Fruit fly (Drosophila melanogaster) whole organism, prepupa: Measurements from ENCODE around the gene CG32847.

Experiments used
- CG10631 ChIP-seq: fragments of 200-800 bp; sonication (Bioruptor generic); optimal IDR thresholded peaks from 2 replicates; lab custom pipeline; 2016; ENCODE audit warnings: missing biosample characterization, missing genetic modification characterization
- CG10669 ChIP-seq: fragments of 200-800 bp; sonication (Bioruptor generic); optimal IDR thresholded peaks from 3 replicates; lab custom pipeline; 2018; ENCODE audit warnings: missing biosample characterization, mild to moderate bottlenecking, missing genetic modification characterization, moderate library complexity
- CG11294 ChIP-seq: fragments of 200-800 bp; sonication (Bioruptor generic); IDR thresholded peaks from 2 replicates; pipeline ENCODE4 v1.3.6; 2022; ENCODE audit warnings: missing biosample characterization, missing genetic modification characterization
- CG11762 ChIP-seq: fragments of 200-800 bp; sonication (Bioruptor generic); optimal IDR thresholded peaks from 3 replicates; lab custom pipeline; 2016; ENCODE audit warnings: missing biosample characterization, missing genetic modification characterization; ENCODE audit not compliant: insufficient read depth
- CG11902 ChIP-seq: fragments of 200-800 bp; sonication (Bioruptor generic); optimal IDR thresholded peaks from 3 replicates; lab custom pipeline; 2016; ENCODE audit warnings: missing biosample characterization, missing genetic modification characterization
- CG15336 ChIP-seq: fragments of 200-800 bp; sonication (Bioruptor generic); IDR thresholded peaks from 2 replicates; pipeline ENCODE4 v1.3.6; 2022; ENCODE audit warnings: missing biosample characterization, missing genetic modification characterization
- CG16779 ChIP-seq: fragments of 200-800 bp; sonication (Bioruptor generic); optimal IDR thresholded peaks from 3 replicates; lab custom pipeline; 2017; ENCODE audit warnings: missing biosample characterization, mild to moderate bottlenecking, missing genetic modification characterization
- CG32006 ChIP-seq: fragments of 200-800 bp; sonication (Bioruptor generic); optimal IDR thresholded peaks from 3 replicates; lab custom pipeline; 2017; ENCODE audit warnings: missing biosample characterization, mild to moderate bottlenecking, missing genetic modification characterization
- CG34406 ChIP-seq: fragments of 200-800 bp; sonication (Bioruptor generic); optimal IDR thresholded peaks from 3 replicates; lab custom pipeline; 2016; ENCODE audit warnings: missing biosample characterization, missing genetic modification characterization
- CG3919 ChIP-seq: fragments of 200-800 bp; sonication (Bioruptor generic); optimal IDR thresholded peaks from 3 replicates; lab custom pipeline; 2016; ENCODE audit warnings: missing biosample characterization, missing genetic modification characterization
- CG4318 ChIP-seq: fragments of 200-800 bp; sonication (Bioruptor generic); optimal IDR thresholded peaks from 3 replicates; lab custom pipeline; 2017; ENCODE audit warnings: missing biosample characterization, mild to moderate bottlenecking, missing genetic modification characterization
- CG6276 ChIP-seq: fragments of 200-800 bp; sonication (Bioruptor generic); optimal IDR thresholded peaks from 2 replicates; lab custom pipeline; 2017; ENCODE audit warnings: missing biosample characterization, mild to moderate bottlenecking, missing genetic modification characterization
- CG6854 ChIP-seq: fragments of 200-800 bp; sonication (Bioruptor generic); optimal IDR thresholded peaks from 2 replicates; lab custom pipeline; 2017; ENCODE audit warnings: missing biosample characterization, mild to moderate bottlenecking, missing genetic modification characterization
- CG8319 ChIP-seq: fragments of 200-800 bp; sonication (Bioruptor generic); optimal IDR thresholded peaks from 3 replicates; lab custom pipeline; 2016; ENCODE audit warnings: missing biosample characterization, missing genetic modification characterization
- Eip75B ChIP-seq: fragments of 200-800 bp; sonication (Bioruptor generic); optimal IDR thresholded peaks from 3 replicates; lab custom pipeline; 2016; ENCODE audit warnings: missing biosample characterization, missing genetic modification characterization
- Eip78C ChIP-seq: fragments of 200-800 bp; sonication (Bioruptor generic); peaks from one replicate; lab custom pipeline; 2016; ENCODE audit warnings: missing biosample characterization, missing genetic modification characterization
- Eip93F ChIP-seq: fragments of 200-800 bp; sonication (Bioruptor generic); optimal IDR thresholded peaks from 2 replicates; lab custom pipeline; 2016; ENCODE audit warnings: missing biosample characterization, mild to moderate bottlenecking, missing genetic modification characterization
- Ets21C ChIP-seq: fragments of 200-800 bp; sonication (Bioruptor generic); optimal IDR thresholded peaks from 3 replicates; lab custom pipeline; 2016; ENCODE audit warnings: missing biosample characterization, missing genetic modification characterization
- Ets96B ChIP-seq: fragments of 200-800 bp; optimal IDR thresholded peaks from 2 replicates; lab custom pipeline; 2019; ENCODE audit warnings: missing biosample characterization, mild to moderate bottlenecking, missing genetic modification characterization, moderate library complexity
- Gug ChIP-seq: fragments of 200-800 bp; sonication (Bioruptor generic); IDR thresholded peaks from 2 replicates; pipeline ENCODE4 v1.3.6; 2022; ENCODE audit warnings: missing biosample characterization, missing genetic modification characterization
- Hr39 ChIP-seq: fragments of 200-800 bp; sonication (Bioruptor generic); optimal IDR thresholded peaks from 2 replicates; lab custom pipeline; 2016; ENCODE audit warnings: missing biosample characterization, missing genetic modification characterization
- Hr4 ChIP-seq: fragments of 200-800 bp; sonication (Bioruptor generic); optimal IDR thresholded peaks from 3 replicates; lab custom pipeline; 2016; ENCODE audit warnings: missing biosample characterization, missing genetic modification characterization
- Lpt ChIP-seq: fragments of 200-800 bp; sonication (Bioruptor generic); optimal IDR thresholded peaks from 3 replicates; lab custom pipeline; 2016; ENCODE audit warnings: missing biosample characterization, missing genetic modification characterization
- OdsH ChIP-seq: fragments of 200-800 bp; sonication (Bioruptor generic); optimal IDR thresholded peaks from 3 replicates; lab custom pipeline; 2016; ENCODE audit warnings: missing biosample characterization, missing genetic modification characterization
- Smox ChIP-seq: fragments of 200-800 bp; sonication (Bioruptor generic); optimal IDR thresholded peaks from 3 replicates; lab custom pipeline; 2016; ENCODE audit warnings: missing biosample characterization, missing genetic modification characterization
- Sox102F ChIP-seq: fragments of 200-800 bp; sonication (Bioruptor generic); optimal IDR thresholded peaks from 2 replicates; lab custom pipeline; 2016; ENCODE audit warnings: missing biosample characterization, mild to moderate bottlenecking, missing genetic modification characterization
- Sox14 ChIP-seq: fragments of 200-800 bp; sonication (Bioruptor generic); optimal IDR thresholded peaks from 3 replicates; lab custom pipeline; 2016; ENCODE audit warnings: missing biosample characterization, missing genetic modification characterization
- Sox15 ChIP-seq: fragments of 200-800 bp; sonication (Bioruptor generic); optimal IDR thresholded peaks from 3 replicates; lab custom pipeline; 2016; ENCODE audit warnings: missing biosample characterization, missing genetic modification characterization
- achi ChIP-seq: fragments of 200-800 bp; sonication (Bioruptor generic); optimal IDR thresholded peaks from 3 replicates; lab custom pipeline; 2016; ENCODE audit warnings: missing biosample characterization, missing genetic modification characterization
- acj6 ChIP-seq: fragments of 200-800 bp; sonication (Bioruptor generic); optimal IDR thresholded peaks from 3 replicates; lab custom pipeline; 2016; ENCODE audit warnings: missing biosample characterization, missing genetic modification characterization
- cyc ChIP-seq: fragments of 200-800 bp; sonication (Bioruptor generic); optimal IDR thresholded peaks from 3 replicates; lab custom pipeline; 2016; ENCODE audit warnings: missing biosample characterization, missing genetic modification characterization
- dac ChIP-seq: fragments of 200-800 bp; sonication (Bioruptor generic); optimal IDR thresholded peaks from 2 replicates; lab custom pipeline; 2017; ENCODE audit warnings: missing biosample characterization, mild to moderate bottlenecking, missing genetic modification characterization
- dsx ChIP-seq: fragments of 200-800 bp; optimal IDR thresholded peaks from 3 replicates; lab custom pipeline; 2019; ENCODE audit warnings: missing biosample characterization, mild to moderate bottlenecking, missing genetic modification characterization, moderate library complexity; ENCODE audit not compliant: poor library complexity, severe bottlenecking
- eg ChIP-seq: fragments of 200-800 bp; sonication (Bioruptor generic); IDR thresholded peaks from 3 replicates; pipeline ENCODE4 v1.3.6; 2022; ENCODE audit warnings: missing biosample characterization, missing genetic modification characterization
- fd59A ChIP-seq: fragments of 200-800 bp; sonication (Bioruptor generic); optimal IDR thresholded peaks from 2 replicates; lab custom pipeline; 2017; ENCODE audit warnings: missing biosample characterization, mild to moderate bottlenecking, missing genetic modification characterization, missing genetic modification reagents
- fd85E ChIP-seq: fragments of 200-800 bp; sonication (Bioruptor generic); optimal IDR thresholded peaks from 3 replicates; lab custom pipeline; 2016; ENCODE audit warnings: missing biosample characterization, missing genetic modification characterization
- fkh ChIP-seq: fragments of 200-800 bp; sonication (Bioruptor generic); optimal IDR thresholded peaks from 3 replicates; lab custom pipeline; 2017; ENCODE audit warnings: missing biosample characterization, mild to moderate bottlenecking, missing genetic modification characterization, moderate library complexity
- lz ChIP-seq: fragments of 200-800 bp; sonication (Bioruptor generic); optimal IDR thresholded peaks from 3 replicates; lab custom pipeline; 2016; ENCODE audit warnings: missing biosample characterization, missing genetic modification characterization
- net ChIP-seq: fragments of 200-800 bp; sonication (Bioruptor generic); optimal IDR thresholded peaks from 3 replicates; lab custom pipeline; 2016; ENCODE audit warnings: missing biosample characterization, missing genetic modification characterization
- pdm3 ChIP-seq: fragments of 200-800 bp; sonication (Bioruptor generic); optimal IDR thresholded peaks from 3 replicates; lab custom pipeline; 2016; ENCODE audit warnings: missing biosample characterization, missing genetic modification characterization
- salr ChIP-seq, 2 experiments: fragments of 200-800 bp; sonication (Bioruptor generic); optimal IDR thresholded peaks; 3 replicates each; lab custom pipeline; 2016 to 2018; ENCODE audit warnings: missing biosample characterization in 2 of 2, missing genetic modification characterization in 2 of 2, mild to moderate bottlenecking in 1 of 2
- spab ChIP-seq: fragments of 200-800 bp; sonication (Bioruptor generic); optimal IDR thresholded peaks from 2 replicates; lab custom pipeline; 2017; ENCODE audit warnings: missing biosample characterization, mild to moderate bottlenecking, missing genetic modification characterization, missing genetic modification reagents
- ss ChIP-seq, 2 experiments: fragments of 200-800 bp; sonication (Bioruptor generic); optimal IDR thresholded peaks; 2 replicates in 1 of 2; 3 replicates in 1 of 2; lab custom pipeline; 2017 to 2018; ENCODE audit warnings: mild to moderate bottlenecking in 2 of 2, missing biosample characterization in 2 of 2, missing genetic modification characterization in 2 of 2, moderate library complexity in 1 of 2
- topi ChIP-seq: fragments of 200-800 bp; sonication (Bioruptor generic); optimal IDR thresholded peaks from 3 replicates; lab custom pipeline; 2016; ENCODE audit warnings: missing biosample characterization, missing genetic modification characterization

The CG32847 gene

dm6 chr3L:15125717-15126116, 4.3 kb downstream of the CG32847 start:
- TF ChIP-seq CG16779 (tag; lab: Kevin White, UChicago) (no peak), CG10631 (peak; percentile 25)

- no peak for TF ChIP-seq lz (GFP tag; lab: Kevin White, UChicago)
- no peak for TF ChIP-seq Eip78C (GFP tag; lab: Kevin White, UChicago)
- TF ChIP-seq CG8319 (GFP tag; lab: Kevin White, UChicago): no peak
- TF ChIP-seq CG10669 (GFP tag; lab: Kevin White, UChicago): no peak
- TF ChIP-seq fd85E (GFP tag; lab: Kevin White, UChicago): no peak
- no peak for TF ChIP-seq CG6276 (GFP tag; lab: Kevin White, UChicago)
- TF ChIP-seq Smox (GFP tag; lab: Kevin White, UChicago): no peak
- no peak for TF ChIP-seq fkh
- no peak for TF ChIP-seq CG4318 (GFP tag; lab: Kevin White, UChicago)
- no peak for TF ChIP-seq CG6854 (GFP tag; lab: Kevin White, UChicago)
- no peak for TF ChIP-seq dsx (GFP tag; lab: Kevin White, UChicago)
- no peak for TF ChIP-seq Ets21C (GFP tag; lab: Kevin White, UChicago)
Measured at dm6 chr3L:15131278-15131677, 9.9 kb downstream of the CG32847 start, which contains the start of gene CG13457. TSS of gene CG13457 (minus strand) at chr3L:15131378.

- peak; percentile 95 for TF ChIP-seq achi (GFP tag; lab: Kevin White, UChicago)
- TF ChIP-seq Gug (GFP tag; lab: Robert Waterston, UW): peak; percentile 84
- TF ChIP-seq Sox102F (GFP tag; lab: Kevin White, UChicago): peak; percentile 99
- peak; percentile 92 for TF ChIP-seq CG10631
- TF ChIP-seq Hr39 (GFP tag; lab: Kevin White, UChicago): peak; percentile 96
- peak; percentile 94 for TF ChIP-seq OdsH (GFP tag; lab: Kevin White, UChicago)
- TF ChIP-seq CG10669 (GFP tag; lab: Kevin White, UChicago): peak; percentile 95
- TF ChIP-seq CG4318 (GFP tag; lab: Kevin White, UChicago): peak; percentile 88
- TF ChIP-seq Sox14 (GFP tag; lab: Kevin White, UChicago): peak; percentile 97
- TF ChIP-seq acj6 (GFP tag; lab: Kevin White, UChicago): peak; percentile 93
- TF ChIP-seq CG8319 (GFP tag; lab: Kevin White, UChicago): peak; percentile 94
- TF ChIP-seq fkh: no peak
- TF ChIP-seq net: peak; percentile 94
- TF ChIP-seq cyc (GFP tag; lab: Kevin White, UChicago): peak; percentile 95
- peak; percentile 99 for TF ChIP-seq Eip78C (GFP tag; lab: Kevin White, UChicago)
- TF ChIP-seq Sox15 (GFP tag; lab: Kevin White, UChicago): peak; percentile 91
- peak; percentile 91 for TF ChIP-seq fd59A
- peak; percentile 95 for TF ChIP-seq CG32006 (GFP tag; lab: Kevin White, UChicago)
- TF ChIP-seq Smox (GFP tag; lab: Kevin White, UChicago): peak; percentile 95
- peak; percentile 90 for TF ChIP-seq eg (GFP tag; lab: Robert Waterston, UW)
- TF ChIP-seq Eip75B (GFP tag; lab: Kevin White, UChicago): peak; percentile 98
- peak; percentile 72 for TF ChIP-seq CG11294 (GFP tag; lab: Robert Waterston, UW)
- TF ChIP-seq salr (GFP tag; optimal IDR thresholded peaks at IDR 0.05; lab: Kevin White, UChicago): peak; percentile 90 to 91
- peak; percentile 94 for TF ChIP-seq CG34406 (GFP tag; lab: Kevin White, UChicago)
- peak; percentile 95 for TF ChIP-seq pdm3 (GFP tag; lab: Kevin White, UChicago)
- TF ChIP-seq ss (GFP tag; optimal IDR thresholded peaks at IDR 0.05; lab: Kevin White, UChicago): peak; percentile 96
- TF ChIP-seq dac (GFP tag; lab: Kevin White, UChicago): peak; percentile 93
- TF ChIP-seq CG15336: peak; percentile 96
- peak; percentile 95 for TF ChIP-seq CG6276 (GFP tag; lab: Kevin White, UChicago)
- TF ChIP-seq CG11762 (GFP tag; lab: Kevin White, UChicago): peak; percentile 88
- TF ChIP-seq Lpt (GFP tag; lab: Kevin White, UChicago): peak; percentile 85
- TF ChIP-seq lz (GFP tag; lab: Kevin White, UChicago): peak; percentile 98
- TF ChIP-seq CG3919 (GFP tag; lab: Kevin White, UChicago): peak; percentile 97
- peak; percentile 97 for TF ChIP-seq Hr4
- peak; percentile 94 for TF ChIP-seq Ets96B
- TF ChIP-seq Eip93F (GFP tag; lab: Kevin White, UChicago): peak; percentile 85
- peak; percentile 94 for TF ChIP-seq spab (GFP tag; lab: Kevin White, UChicago)
- TF ChIP-seq CG11902 (GFP tag; lab: Kevin White, UChicago): peak; percentile 83
- TF ChIP-seq topi (GFP tag; lab: Kevin White, UChicago): peak; percentile 97
Measured at dm6 chr3L:15136659-15137572, 15.5 kb downstream of the CG32847 start, which contains the start of gene CG12316. TSS of gene CG12316 (minus strand) at chr3L:15136934.
